Worm (Caenorhabditis elegans) whole organism, mixed stage, embryonic: Measurements from ENCODE around the gene Y51A2A.12.

Source experiments
- M03D4.4 ChIP-seq: sonication (generic microtip); optimal IDR thresholded peaks from 2 replicates; lab custom pipeline; 2017; ENCODE audit warnings: mild to moderate bottlenecking, missing genetic modification characterization, missing compliant biosample characterization
- ceh-39 ChIP-seq: fragments of 150-350 bp; optimal IDR thresholded peaks from 2 replicates; lab custom pipeline; 2014; ENCODE audit warnings: missing biosample characterization, missing genetic modification characterization
- lin-13 ChIP-seq: fragments of 150-350 bp; optimal IDR thresholded peaks from 2 replicates; lab custom pipeline; 2014; ENCODE audit warnings: missing biosample characterization, missing genetic modification characterization
- lsy-2 ChIP-seq: fragments of 150-350 bp; optimal IDR thresholded peaks from 2 replicates; lab custom pipeline; 2014; ENCODE audit warnings: missing biosample characterization, missing genetic modification characterization
- nhr-28 ChIP-seq: fragments of 150-350 bp; optimal IDR thresholded peaks from 2 replicates; lab custom pipeline; 2014; ENCODE audit warnings: missing biosample characterization, missing genetic modification characterization
- sptf-1 ChIP-seq: sonication (generic microtip); optimal IDR thresholded peaks from 2 replicates; lab custom pipeline; 2017; ENCODE audit warnings: mild to moderate bottlenecking, missing genetic modification characterization, moderate library complexity, missing compliant biosample characterization
- unc-62 ChIP-seq: fragments of 150-350 bp; optimal IDR thresholded peaks from 2 replicates; lab custom pipeline; 2014; ENCODE audit warnings: missing biosample characterization, missing genetic modification reagents, missing genetic modification characterization

DNA sequence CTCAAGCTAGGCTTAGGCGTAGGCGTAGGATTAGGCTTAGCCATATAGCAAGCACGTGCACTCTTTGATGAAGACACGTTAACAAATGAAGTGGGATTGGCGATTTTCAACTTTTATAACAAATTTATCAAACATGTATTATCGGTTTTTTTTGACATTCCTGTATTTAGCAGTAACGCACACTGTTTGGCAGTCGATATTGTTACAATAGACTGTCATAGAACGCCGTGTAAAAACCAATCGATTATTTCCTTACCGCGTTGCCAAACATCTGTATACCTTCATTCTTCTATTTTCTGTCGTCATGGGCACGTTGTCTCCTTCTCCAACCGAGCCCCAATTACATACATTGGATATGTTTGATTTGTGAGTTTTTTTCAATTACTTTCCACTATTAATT is 25.9 kb downstream of the Y51A2A.12 start, which contains the start of gene fbxb-119:
- TF ChIP-seq lin-13 (tag; lab: Kevin White, UChicago) (no peak), M03D4.4 (tag; lab: Kevin White, UChicago) (no peak), sptf-1 (tag; lab: Kevin White, UChicago) (no peak), unc-62 (GFP tag; lab: Kevin White, UChicago) (no peak), lsy-2 (tag; lab: Kevin White, UChicago) (no peak), nhr-28 (tag; lab: Kevin White, UChicago) (no peak), ceh-39 (no peak)
